Fruit fly (Drosophila melanogaster): ENCODE results near the gene CrebA.

CrebA gene

dm6 chr3L:15592536-15593260, 57.5 kb downstream of the CrebA start (continued):
- TF ChIP-seq CG2120 (GFP tag; optimal IDR thresholded peaks at IDR 0.05) (peak; percentile 25), tna (GFP tag; IDR thresholded peaks at IDR 0.05; ENCODE audit: partially characterized antibody) (no peak), zf30C (GFP tag; optimal IDR thresholded peaks at IDR 0.05) (no peak), sna (GFP tag; IDR thresholded peaks at IDR 0.05; ENCODE audit: partially characterized antibody) (no peak), CG7928 (GFP tag; optimal IDR thresholded peaks at IDR 0.05) (no peak), CG17361 (GFP tag; IDR thresholded peaks at IDR 0.05) (peak; percentile 76), CG31441 (GFP tag; IDR thresholded peaks at IDR 0.05) (peak; percentile 78), fd102C (GFP tag; optimal IDR thresholded peaks at IDR 0.05) (no peak), tgo (GFP tag; IDR thresholded peaks at IDR 0.05) (peak; percentile 53; the same call in 2 of the 3 replicates), zen2 (GFP tag; IDR thresholded peaks at IDR 0.05; ENCODE audit: partially characterized antibody) (no peak), MESR4 (GFP tag; optimal IDR thresholded peaks at IDR 0.05) (no peak), ken (GFP tag; IDR thresholded peaks at IDR 0.05) (no peak), Hmr (GFP tag; optimal IDR thresholded peaks at IDR 0.05) (peak; percentile 50), Neu2 (GFP tag; optimal IDR thresholded peaks at IDR 0.05; ENCODE audit: borderline replicate concordance) (no peak), NK7.1 (GFP tag; optimal IDR thresholded peaks at IDR 0.05) (no peak), CG7963 (GFP tag; IDR thresholded peaks at IDR 0.05; ENCODE audit: partially characterized antibody) (no peak), Rx (GFP tag; IDR thresholded peaks at IDR 0.05) (no peak), row (GFP tag; IDR thresholded peaks at IDR 0.05) (peak; percentile 58), CG32767 (GFP tag; IDR thresholded peaks at IDR 0.05) (0 out of 2 replicates have a peak, but pooled peaks have one; percentile 47), CG11696 (GFP tag; IDR thresholded peaks at IDR 0.05) (peak; percentile 81), Ets97D (GFP tag; optimal IDR thresholded peaks at IDR 0.05) (no peak), CG2678 (tag; optimal IDR thresholded peaks at IDR 0.05) (peak; percentile 80), repo (GFP tag; optimal IDR thresholded peaks at IDR 0.05) (no peak), Vsx1 (GFP tag; optimal IDR thresholded peaks at IDR 0.05) (peak; percentile 34), Side (GFP tag; optimal IDR thresholded peaks at IDR 0.05) (no peak), CG34376 (GFP tag; optimal IDR thresholded peaks at IDR 0.05) (no peak), sqz (GFP tag; optimal IDR thresholded peaks at IDR 0.05) (no peak), Ets65A (GFP tag) (no peak), CG12104 (GFP tag; optimal IDR thresholded peaks at IDR 0.05) (no peak), CG3407 (GFP tag; optimal IDR thresholded peaks at IDR 0.05) (peak; percentile 18), CG10565 (GFP tag; optimal IDR thresholded peaks at IDR 0.05) (no peak), CG15269 (tag; optimal IDR thresholded peaks at IDR 0.05) (peak; percentile 79), emc (GFP tag; optimal IDR thresholded peaks at IDR 0.05) (no peak), gem (tag; optimal IDR thresholded peaks at IDR 0.05) (peak; percentile 85), salm (tag; optimal IDR thresholded peaks at IDR 0.05) (peak; percentile 42), CG12391 (tag; optimal IDR thresholded peaks at IDR 0.05) (peak; percentile 72), CG13123 (GFP tag; optimal IDR thresholded peaks at IDR 0.05) (no peak), Hr78 (GFP tag; optimal IDR thresholded peaks at IDR 0.05) (no peak), esg (GFP tag; conservative IDR thresholded peaks at IDR 0.05) (no peak; the same call in 1 of the 2 replicates), danr (GFP tag; IDR thresholded peaks at IDR 0.05) (no peak), Jarid2 (GFP tag; optimal IDR thresholded peaks at IDR 0.05) (peak; percentile 19), ro (GFP tag; IDR thresholded peaks at IDR 0.05) (no peak), unc-4 (GFP tag; IDR thresholded peaks at IDR 0.05; ENCODE audit: partially characterized antibody) (no peak), CG9932 (GFP tag; IDR thresholded peaks at IDR 0.05) (0 out of 2 replicates have a peak, but pooled peaks have one; percentile 27), CG32532 (GFP tag; IDR thresholded peaks at IDR 0.05) (peak; percentile 63; the same call in 1 of the 2 replicates), Lhr (GFP tag; optimal IDR thresholded peaks at IDR 0.05) (no peak), CG13775 (GFP tag; optimal IDR thresholded peaks at IDR 0.05) (peak; percentile 46), Max (GFP tag; optimal IDR thresholded peaks at IDR 0.05) (no peak), gsb-n (tag; optimal IDR thresholded peaks at IDR 0.05) (peak; percentile 25)

Data from whole organism, embryonic.